Worm (Caenorhabditis elegans) whole organism, young adult: ENCODE data around the gene tomm-70.

Source experiments
- F23B12.7 ChIP-seq: sonication (generic microtip); optimal IDR thresholded peaks from 2 replicates; lab custom pipeline; 2017; ENCODE audit warnings: missing genetic modification characterization, mild to moderate bottlenecking, missing compliant biosample characterization, antibody characterized with exemption, moderate library complexity; ENCODE audit not compliant: insufficient read depth
- F33H1.4 ChIP-seq: fragments of 200-800 bp; sonication (Bioruptor generic); IDR thresholded peaks from 2 replicates; pipeline ENCODE4 v1.3.6; 2022; ENCODE audit warnings: missing genetic modification reagents, missing genetic modification characterization, missing compliant biosample characterization
- F37B4.10 ChIP-seq: fragments of 200-800 bp; sonication (Bioruptor generic); IDR thresholded peaks from 2 replicates; pipeline ENCODE4 v1.3.6; 2022; ENCODE audit warnings: missing genetic modification characterization, missing compliant biosample characterization
- F57A8.1 ChIP-seq: fragments of 200-800 bp; sonication (Bioruptor generic); optimal IDR thresholded peaks from 2 replicates; lab custom pipeline; 2018; ENCODE audit warnings: mild to moderate bottlenecking, missing genetic modification characterization, moderate library complexity, missing compliant biosample characterization
- K12H6.12 ChIP-seq: fragments of 200-800 bp; sonication (Bioruptor generic); optimal IDR thresholded peaks from 2 replicates; lab custom pipeline; 2018; ENCODE audit warnings: mild to moderate bottlenecking, missing genetic modification characterization, missing compliant biosample characterization
- T26A5.8 ChIP-seq: sonication (generic microtip); optimal IDR thresholded peaks from 2 replicates; lab custom pipeline; 2016; ENCODE audit warnings: missing genetic modification characterization, missing compliant biosample characterization
- Y53G8AR.9 ChIP-seq: fragments of 200-800 bp; sonication (Bioruptor generic); conservative IDR thresholded peaks from 2 replicates; pipeline ENCODE4 v1.3.6; 2022; ENCODE audit warnings: missing genetic modification reagents, missing genetic modification characterization, missing compliant biosample characterization
- Y79H2A.3 ChIP-seq: fragments of 200-800 bp; sonication (Bioruptor generic); conservative IDR thresholded peaks from 2 replicates; pipeline ENCODE4 v1.3.6; 2022; ENCODE audit warnings: missing genetic modification reagents, missing genetic modification characterization, missing compliant biosample characterization
- ama-1 ChIP-seq, 3 experiments: fragments of 150-350 bp in 1 of 3; sonication (generic microtip) in 2 of 3; optimal IDR thresholded peaks; 2 replicates each; lab custom pipeline; 2014 to 2018; ENCODE audit warnings: missing biosample characterization in 2 of 3, missing genetic modification characterization in 2 of 3, missing genetic modification reagents in 2 of 3
- athp-1 ChIP-seq: sonication (generic microtip); optimal IDR thresholded peaks from 2 replicates; lab custom pipeline; 2017; ENCODE audit warnings: mild to moderate bottlenecking, missing genetic modification characterization, missing compliant biosample characterization
- attf-5 ChIP-seq: fragments of 200-800 bp; sonication (Bioruptor generic); optimal IDR thresholded peaks from 2 replicates; lab custom pipeline; 2018; ENCODE audit warnings: mild to moderate bottlenecking, missing genetic modification characterization, missing compliant biosample characterization
- cebp-1 ChIP-seq, 2 experiments: fragments of 200-800 bp in 1 of 2; sonication (Bioruptor generic) in 1 of 2; sonication (generic microtip) in 1 of 2; IDR thresholded peaks in 1 of 2; optimal IDR thresholded peaks in 1 of 2; 2 replicates each; pipeline versions ENCODE4 v1.3.6 to Lab custom; 2017 to 2022; ENCODE audit warnings: missing compliant biosample characterization in 2 of 2, missing genetic modification characterization in 2 of 2, mild to moderate bottlenecking in 1 of 2, missing genetic modification reagents in 1 of 2, moderate library complexity in 1 of 2
- ceh-100 ChIP-seq: fragments of 200-800 bp; sonication (Bioruptor generic); IDR thresholded peaks from 2 replicates; pipeline ENCODE4 v1.3.6; 2022; ENCODE audit warnings: missing genetic modification reagents, missing genetic modification characterization, missing compliant biosample characterization
- chd-7 ChIP-seq: sonication (generic microtip); optimal IDR thresholded peaks from 2 replicates; lab custom pipeline; 2016; ENCODE audit warnings: mild to moderate bottlenecking, missing genetic modification characterization, moderate library complexity, missing compliant biosample characterization
- die-1 ChIP-seq: sonication (generic microtip); optimal IDR thresholded peaks from 2 replicates; lab custom pipeline; 2016; ENCODE audit warnings: missing genotype, mild to moderate bottlenecking, missing genetic modification characterization, missing compliant biosample characterization
- dox-1 ChIP-seq: fragments of 200-800 bp; sonication (Bioruptor generic); IDR thresholded peaks from 2 replicates; pipeline ENCODE4 v1.3.6; 2022; ENCODE audit warnings: missing genetic modification reagents, missing genetic modification characterization, missing compliant biosample characterization
- efl-1 ChIP-seq: fragments of 150-350 bp; optimal IDR thresholded peaks from 2 replicates; lab custom pipeline; 2014; ENCODE audit warnings: missing biosample characterization, missing genetic modification reagents, missing genetic modification characterization
- hlh-12 ChIP-seq: sonication (generic microtip); optimal IDR thresholded peaks from 2 replicates; lab custom pipeline; 2016; ENCODE audit warnings: missing genetic modification characterization, missing compliant biosample characterization
- hmg-1.2 ChIP-seq: fragments of 200-800 bp; sonication (Bioruptor generic); IDR thresholded peaks from 2 replicates; pipeline ENCODE4 v1.3.6; 2022; ENCODE audit warnings: missing genetic modification reagents, missing genetic modification characterization, missing compliant biosample characterization
- lin-35 ChIP-seq, 3 experiments: fragments of 150-350 bp in 2 of 3; sonication (generic microtip) in 1 of 3; optimal IDR thresholded peaks; 2 replicates each; lab custom pipeline; 2014 to 2018; ENCODE audit warnings: missing biosample characterization in 3 of 3, missing genetic modification characterization in 3 of 3, missing genetic modification reagents in 3 of 3
- lin-40 ChIP-seq: sonication (generic microtip); optimal IDR thresholded peaks from 2 replicates; lab custom pipeline; 2016; ENCODE audit warnings: missing genetic modification characterization, mild to moderate bottlenecking, missing compliant biosample characterization, missing genotype, missing genetic modification reagents
- lin-54 ChIP-seq: fragments of 200-800 bp; sonication (Bioruptor generic); optimal IDR thresholded peaks from 2 replicates; lab custom pipeline; 2018; ENCODE audit warnings: mild to moderate bottlenecking, missing genetic modification characterization, missing compliant biosample characterization
- lir-1 ChIP-seq: fragments of 200-800 bp; sonication (Bioruptor generic); conservative IDR thresholded peaks from 2 replicates; pipeline ENCODE4 v1.3.6; 2022; ENCODE audit warnings: missing genetic modification reagents, missing genetic modification characterization, missing compliant biosample characterization
- nhr-120 ChIP-seq: fragments of 200-800 bp; sonication (Bioruptor generic); IDR thresholded peaks from 2 replicates; pipeline ENCODE4 v1.3.6; 2022; ENCODE audit warnings: missing genetic modification characterization, missing compliant biosample characterization
- pha-4 ChIP-seq: fragments of 150-350 bp; sonication (generic microtip); optimal IDR thresholded peaks from 2 replicates; lab custom pipeline; 2014; ENCODE audit warnings: missing biosample characterization, missing genetic modification reagents, missing genetic modification characterization
- sea-2 ChIP-seq: fragments of 200-800 bp; sonication (Bioruptor generic); IDR thresholded peaks from 2 replicates; pipeline ENCODE4 v1.3.6; 2022; ENCODE audit warnings: missing genetic modification characterization, missing compliant biosample characterization
- snpc-1.1 ChIP-seq: sonication (generic microtip); optimal IDR thresholded peaks from 2 replicates; lab custom pipeline; 2017; ENCODE audit warnings: missing genetic modification characterization, mild to moderate bottlenecking, missing compliant biosample characterization, antibody characterized with exemption, moderate library complexity, missing genotype, missing genetic modification reagents; ENCODE audit not compliant: insufficient read depth
- snpc-3.4 ChIP-seq: sonication (generic microtip); optimal IDR thresholded peaks from 2 replicates; lab custom pipeline; 2017; ENCODE audit warnings: missing genetic modification characterization, mild to moderate bottlenecking, missing compliant biosample characterization, antibody characterized with exemption, moderate library complexity, missing genotype, missing genetic modification reagents
- snpc-4 ChIP-seq, 5 experiments: fragments of 150-350 bp in 1 of 5; sonication (generic microtip) in 4 of 5; optimal IDR thresholded peaks; 2 replicates each; lab custom pipeline; 2014 to 2018; ENCODE audit warnings: missing genetic modification characterization in 5 of 5, missing biosample characterization in 3 of 5, antibody characterized with exemption in 2 of 5, mild to moderate bottlenecking in 2 of 5, missing compliant biosample characterization in 2 of 5, missing genotype in 2 of 5, moderate library complexity in 2 of 5, missing genetic modification reagents in 1 of 5
- tbp1 ChIP-seq: fragments of 200-800 bp; sonication (Bioruptor generic); optimal IDR thresholded peaks from 2 replicates; lab custom pipeline; 2018; ENCODE audit warnings: mild to moderate bottlenecking, missing genetic modification characterization, missing compliant biosample characterization
- tbx-9 ChIP-seq: sonication (generic microtip); optimal IDR thresholded peaks from 2 replicates; lab custom pipeline; 2016; ENCODE audit warnings: borderline replicate concordance, missing genetic modification characterization, inconsistent platforms, missing compliant biosample characterization
- xnd-1 ChIP-seq: sonication (generic microtip); optimal IDR thresholded peaks from 2 replicates; lab custom pipeline; 2016; ENCODE audit warnings: missing genotype, missing genetic modification reagents, missing genetic modification characterization, missing compliant biosample characterization
- ztf-25 ChIP-seq: fragments of 200-800 bp; sonication (Bioruptor generic); IDR thresholded peaks from 2 replicates; pipeline ENCODE4 v1.3.6; 2022; ENCODE audit warnings: missing genetic modification reagents, missing genetic modification characterization, missing compliant biosample characterization
- ztf-3 ChIP-seq: fragments of 200-800 bp; sonication (Bioruptor generic); optimal IDR thresholded peaks from 2 replicates; lab custom pipeline; 2018; ENCODE audit warnings: mild to moderate bottlenecking, missing genetic modification characterization, missing compliant biosample characterization

tomm-70 gene

DNA sequence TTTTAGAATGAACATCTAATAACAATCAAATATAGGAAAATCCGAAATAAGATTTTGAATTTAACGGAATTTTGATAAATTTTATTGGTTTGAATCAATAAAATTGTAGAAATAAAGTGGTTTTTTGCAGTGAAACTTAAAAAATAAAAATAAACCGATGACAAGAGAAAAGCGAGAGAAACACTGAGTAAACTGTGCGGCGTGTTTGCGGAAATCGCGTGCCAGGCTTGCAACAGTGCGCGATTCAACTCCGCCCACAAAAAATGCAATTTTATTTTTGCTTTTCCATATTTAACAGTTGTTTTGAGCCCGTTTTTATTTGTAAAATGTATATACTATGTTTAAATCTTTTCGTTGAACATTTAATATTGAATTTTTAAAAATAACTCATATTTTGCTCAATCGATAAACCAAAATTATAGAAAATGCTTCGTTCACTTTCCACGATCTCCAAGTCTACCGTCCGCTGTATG, 13.4 kb upstream of the tomm-70 start, which contains the start of gene mtss-1 (continued):
- TF ChIP-seq F33H1.4 (GFP tag; lab: Robert Waterston, UW) (peak; percentile 56), xnd-1 (tag; lab: Kevin White, UChicago) (peak; percentile 31), hmg-1.2 (GFP tag; lab: Robert Waterston, UW) (peak; percentile 35; the same call in 1 of the 2 replicates), dox-1 (peak; percentile 61), lin-54 (GFP tag; lab: Kevin White, UChicago) (peak; percentile 30), pha-4 (tag; lab: Kevin White, UChicago) (no peak), nhr-120 (no peak)
- TF ChIP-seq, all 124 proteins: peak for 29

DNA sequence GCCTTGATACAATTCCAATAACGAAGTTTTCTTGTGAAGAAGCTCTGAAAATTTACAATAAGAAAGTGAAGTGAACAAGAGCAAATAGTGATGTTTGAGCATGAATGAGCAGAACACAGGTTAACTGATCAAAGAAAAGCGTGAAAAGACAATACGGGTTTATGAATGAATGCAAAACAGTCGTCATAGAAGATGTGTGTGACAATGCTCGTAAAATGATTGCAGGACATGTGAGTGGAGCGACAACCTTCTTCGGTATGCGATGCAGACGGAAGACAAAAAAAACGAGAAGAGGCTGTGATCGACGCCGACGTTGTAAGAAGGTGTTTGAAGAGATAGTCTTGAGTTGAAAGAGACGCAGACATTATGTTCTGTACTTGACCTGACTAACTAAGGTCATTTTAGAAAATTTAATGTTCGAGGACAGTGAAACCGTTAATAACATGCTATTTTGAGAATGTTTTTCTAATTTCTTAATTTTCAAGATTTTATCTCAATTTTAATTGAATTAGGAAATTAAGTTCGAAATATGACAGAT, 12.8 kb upstream of the tomm-70 start, which contains the start of gene mig-22:
Gene mig-22, minus strand, starts transcription at position 51 of the 538 bp plus-strand sequence.
- TF ChIP-seq hmg-1.2 (GFP tag; lab: Robert Waterston, UW) (peak; percentile 70; the same call in 1 of the 2 replicates), ceh-100 (GFP tag; lab: Robert Waterston, UW) (no peak)

ce11 chrIII:8766467-8766866, 11.9 kb upstream of the tomm-70 start:
- no peak for TF ChIP-seq die-1
- no peak for TF ChIP-seq T26A5.8 (tag; lab: Kevin White, UChicago)
- TF ChIP-seq K12H6.12: no peak
- TF ChIP-seq tbx-9 (tag; lab: Kevin White, UChicago): no peak
- no peak for TF ChIP-seq ztf-25 (GFP tag; lab: Robert Waterston, UW)
- TF ChIP-seq cebp-1 (GFP tag; IDR thresholded peaks at IDR 0.05; lab: Robert Waterston, UW): no peak
- TF ChIP-seq cebp-1 (tag; optimal IDR thresholded peaks at IDR 0.05; lab: Kevin White, UChicago): no peak
- no peak for TF ChIP-seq ztf-3
- no peak for TF ChIP-seq F37B4.10
- TF ChIP-seq F57A8.1 (GFP tag; lab: Kevin White, UChicago): no peak
- TF ChIP-seq Y53G8AR.9 (GFP tag; lab: Robert Waterston, UW): no peak

ce11 chrIII:8765030-8765429, 10.5 kb upstream of the tomm-70 start:
- TF ChIP-seq tbp1 (GFP tag; lab: Kevin White, UChicago): no peak
- TF ChIP-seq T26A5.8 (tag; lab: Kevin White, UChicago): no peak
- no peak for TF ChIP-seq sea-2
- no peak for TF ChIP-seq athp-1 (tag; lab: Kevin White, UChicago)
- no peak for TF ChIP-seq ztf-25 (GFP tag; lab: Robert Waterston, UW)
- no peak for TF ChIP-seq snpc-4 (GFP tag; optimal IDR thresholded peaks at IDR 0.05; lab: Kevin White, UChicago)
- no peak for TF ChIP-seq snpc-4 (tag; optimal IDR thresholded peaks at IDR 0.05; lab: Kevin White, UChicago)
- TF ChIP-seq chd-7: no peak
- no peak for TF ChIP-seq F23B12.7 (tag; lab: Kevin White, UChicago)
- TF ChIP-seq snpc-1.1 (tag; lab: Kevin White, UChicago): no peak
- TF ChIP-seq ama-1 (optimal IDR thresholded peaks at IDR 0.05; lab: Kevin White, UChicago): no peak
- TF ChIP-seq ama-1 (GFP tag; optimal IDR thresholded peaks at IDR 0.05; lab: Kevin White, UChicago): no peak
- no peak for TF ChIP-seq lin-54 (GFP tag; lab: Kevin White, UChicago)
- no peak for TF ChIP-seq hlh-12
- TF ChIP-seq efl-1 (GFP tag; lab: Kevin White, UChicago): no peak
- no peak for TF ChIP-seq lin-35 (GFP tag; optimal IDR thresholded peaks at IDR 0.05; lab: Kevin White, UChicago)
- no peak for TF ChIP-seq lin-40
- TF ChIP-seq snpc-3.4 (tag; lab: Kevin White, UChicago): no peak
- TF ChIP-seq attf-5 (GFP tag; lab: Kevin White, UChicago): no peak
- TF ChIP-seq lir-1 (GFP tag; lab: Robert Waterston, UW): no peak
- no peak for TF ChIP-seq Y79H2A.3
